Fruit fly (Drosophila melanogaster) whole organism: Measurements from ENCODE around the gene CG15459.

Experiments
- CG8478 ChIP-seq: fragments of >200 bp; optimal IDR thresholded peaks from 2 replicates; lab custom pipeline; 2018; ENCODE audit warnings: inconsistent platforms
- Dll ChIP-seq: fragments of >200 bp; optimal IDR thresholded peaks from 2 replicates; lab custom pipeline; 2017
- EcR ChIP-seq, 2 experiments: fragments of >200 bp; optimal IDR thresholded peaks; 2 replicates each; lab custom pipeline; 2017; ENCODE audit warnings: missing biosample characterization in 2 of 2, missing genetic modification characterization in 2 of 2, missing genetic modification reagents in 2 of 2
- pan ChIP-seq: fragments of >200 bp; optimal IDR thresholded peaks from 2 replicates; lab custom pipeline; 2017
- usp ChIP-seq: fragments of >200 bp; optimal IDR thresholded peaks from 2 replicates; lab custom pipeline; 2017; ENCODE audit warnings: missing biosample characterization, missing genetic modification characterization, mixed read lengths

dm6 chrX:20411635-20412034, 1.7 kb downstream of the CG15459 start:
- TF ChIP-seq Dll (lab: Kevin White, UChicago) = no peak
- TF ChIP-seq usp = no peak
- peak; percentile 42 for TF ChIP-seq CG8478
- no peak for TF ChIP-seq EcR (GFP tag; optimal IDR thresholded peaks at IDR 0.05; lab: Kevin White, UChicago)
- TF ChIP-seq pan (lab: Kevin White, UChicago) = no peak
